Fruit fly (Drosophila melanogaster): ENCODE results near the gene Mob3.

dm6 chr2L:10299077-10299809 lies 34.1 kb downstream of the Mob3 start:
- TF ChIP-seq fd85E (GFP tag; optimal IDR thresholded peaks at IDR 0.05) (no peak), CG11294 (GFP tag; IDR thresholded peaks at IDR 0.05) (no peak), spab (GFP tag; optimal IDR thresholded peaks at IDR 0.05) (no peak), Sox15 (GFP tag; optimal IDR thresholded peaks at IDR 0.05) (no peak), CG3919 (GFP tag; optimal IDR thresholded peaks at IDR 0.05) (no peak)
